Fruit fly (Drosophila melanogaster) whole organism, prepupa: ENCODE results near the gene alpha-Est8.

Experiments used
- CG10631 ChIP-seq: fragments of 200-800 bp; sonication (Bioruptor generic); optimal IDR thresholded peaks from 2 replicates; lab custom pipeline; 2016; ENCODE audit warnings: missing biosample characterization, missing genetic modification characterization
- CG10669 ChIP-seq: fragments of 200-800 bp; sonication (Bioruptor generic); optimal IDR thresholded peaks from 3 replicates; lab custom pipeline; 2018; ENCODE audit warnings: missing biosample characterization, mild to moderate bottlenecking, missing genetic modification characterization, moderate library complexity
- CG11294 ChIP-seq: fragments of 200-800 bp; sonication (Bioruptor generic); IDR thresholded peaks from 2 replicates; pipeline ENCODE4 v1.3.6; 2022; ENCODE audit warnings: missing biosample characterization, missing genetic modification characterization
- CG11762 ChIP-seq: fragments of 200-800 bp; sonication (Bioruptor generic); optimal IDR thresholded peaks from 3 replicates; lab custom pipeline; 2016; ENCODE audit warnings: missing biosample characterization, missing genetic modification characterization; ENCODE audit not compliant: insufficient read depth
- CG11902 ChIP-seq: fragments of 200-800 bp; sonication (Bioruptor generic); optimal IDR thresholded peaks from 3 replicates; lab custom pipeline; 2016; ENCODE audit warnings: missing biosample characterization, missing genetic modification characterization
- CG15336 ChIP-seq: fragments of 200-800 bp; sonication (Bioruptor generic); IDR thresholded peaks from 2 replicates; pipeline ENCODE4 v1.3.6; 2022; ENCODE audit warnings: missing biosample characterization, missing genetic modification characterization
- CG3032 ChIP-seq: fragments of 200-800 bp; optimal IDR thresholded peaks from 2 replicates; lab custom pipeline; 2019; ENCODE audit warnings: missing biosample characterization, mild to moderate bottlenecking, missing genetic modification characterization, moderate library complexity
- CG32006 ChIP-seq: fragments of 200-800 bp; sonication (Bioruptor generic); optimal IDR thresholded peaks from 3 replicates; lab custom pipeline; 2017; ENCODE audit warnings: missing biosample characterization, mild to moderate bottlenecking, missing genetic modification characterization
- CG34406 ChIP-seq: fragments of 200-800 bp; sonication (Bioruptor generic); optimal IDR thresholded peaks from 3 replicates; lab custom pipeline; 2016; ENCODE audit warnings: missing biosample characterization, missing genetic modification characterization
- CG4318 ChIP-seq: fragments of 200-800 bp; sonication (Bioruptor generic); optimal IDR thresholded peaks from 3 replicates; lab custom pipeline; 2017; ENCODE audit warnings: missing biosample characterization, mild to moderate bottlenecking, missing genetic modification characterization
- CG6163 ChIP-seq: fragments of 200-800 bp; sonication (Bioruptor generic); IDR thresholded peaks from 3 replicates; pipeline ENCODE4 v1.3.6; 2022; ENCODE audit warnings: missing biosample characterization, missing genetic modification characterization
- CG6276 ChIP-seq: fragments of 200-800 bp; sonication (Bioruptor generic); optimal IDR thresholded peaks from 2 replicates; lab custom pipeline; 2017; ENCODE audit warnings: missing biosample characterization, mild to moderate bottlenecking, missing genetic modification characterization
- CG6792 ChIP-seq: fragments of 200-800 bp; sonication (Bioruptor generic); optimal IDR thresholded peaks from 3 replicates; lab custom pipeline; 2016; ENCODE audit warnings: missing biosample characterization, missing genetic modification characterization
- CG6808 ChIP-seq: fragments of 200-800 bp; sonication (Bioruptor generic); optimal IDR thresholded peaks from 3 replicates; lab custom pipeline; 2017; ENCODE audit warnings: missing biosample characterization, missing genetic modification characterization, mild to moderate bottlenecking, moderate library complexity, missing genetic modification reagents
- CG7368 ChIP-seq: fragments of 200-800 bp; sonication (Bioruptor generic); optimal IDR thresholded peaks from 3 replicates; lab custom pipeline; 2016; ENCODE audit warnings: missing biosample characterization, missing genetic modification characterization
- CG8119 ChIP-seq: fragments of 200-800 bp; sonication (Bioruptor generic); IDR thresholded peaks from 3 replicates; pipeline ENCODE4 v1.3.6; 2022; ENCODE audit warnings: missing biosample characterization, missing genetic modification characterization
- CG8319 ChIP-seq: fragments of 200-800 bp; sonication (Bioruptor generic); optimal IDR thresholded peaks from 3 replicates; lab custom pipeline; 2016; ENCODE audit warnings: missing biosample characterization, missing genetic modification characterization
- Eip78C ChIP-seq: fragments of 200-800 bp; sonication (Bioruptor generic); peaks from one replicate; lab custom pipeline; 2016; ENCODE audit warnings: missing biosample characterization, missing genetic modification characterization
- Eip93F ChIP-seq: fragments of 200-800 bp; sonication (Bioruptor generic); optimal IDR thresholded peaks from 2 replicates; lab custom pipeline; 2016; ENCODE audit warnings: missing biosample characterization, mild to moderate bottlenecking, missing genetic modification characterization
- Ets21C ChIP-seq: fragments of 200-800 bp; sonication (Bioruptor generic); optimal IDR thresholded peaks from 3 replicates; lab custom pipeline; 2016; ENCODE audit warnings: missing biosample characterization, missing genetic modification characterization
- Ets96B ChIP-seq: fragments of 200-800 bp; optimal IDR thresholded peaks from 2 replicates; lab custom pipeline; 2019; ENCODE audit warnings: missing biosample characterization, mild to moderate bottlenecking, missing genetic modification characterization, moderate library complexity
- Gug ChIP-seq: fragments of 200-800 bp; sonication (Bioruptor generic); IDR thresholded peaks from 2 replicates; pipeline ENCODE4 v1.3.6; 2022; ENCODE audit warnings: missing biosample characterization, missing genetic modification characterization
- Hr38 ChIP-seq: sonication (Bioruptor generic); optimal IDR thresholded peaks from 2 replicates; lab custom pipeline; 2016; ENCODE audit warnings: missing biosample characterization, missing genetic modification characterization
- Hr39 ChIP-seq: fragments of 200-800 bp; sonication (Bioruptor generic); optimal IDR thresholded peaks from 2 replicates; lab custom pipeline; 2016; ENCODE audit warnings: missing biosample characterization, missing genetic modification characterization
- Hr4 ChIP-seq: fragments of 200-800 bp; sonication (Bioruptor generic); optimal IDR thresholded peaks from 3 replicates; lab custom pipeline; 2016; ENCODE audit warnings: missing biosample characterization, missing genetic modification characterization
- Lpt ChIP-seq: fragments of 200-800 bp; sonication (Bioruptor generic); optimal IDR thresholded peaks from 3 replicates; lab custom pipeline; 2016; ENCODE audit warnings: missing biosample characterization, missing genetic modification characterization
- Met ChIP-seq: fragments of 200-800 bp; sonication (Bioruptor generic); optimal IDR thresholded peaks from 3 replicates; lab custom pipeline; 2016; ENCODE audit warnings: missing biosample characterization, missing genetic modification characterization
- OdsH ChIP-seq: fragments of 200-800 bp; sonication (Bioruptor generic); optimal IDR thresholded peaks from 3 replicates; lab custom pipeline; 2016; ENCODE audit warnings: missing biosample characterization, missing genetic modification characterization
- Smox ChIP-seq: fragments of 200-800 bp; sonication (Bioruptor generic); optimal IDR thresholded peaks from 3 replicates; lab custom pipeline; 2016; ENCODE audit warnings: missing biosample characterization, missing genetic modification characterization
- Sox102F ChIP-seq: fragments of 200-800 bp; sonication (Bioruptor generic); optimal IDR thresholded peaks from 2 replicates; lab custom pipeline; 2016; ENCODE audit warnings: missing biosample characterization, mild to moderate bottlenecking, missing genetic modification characterization
- Sox14 ChIP-seq: fragments of 200-800 bp; sonication (Bioruptor generic); optimal IDR thresholded peaks from 3 replicates; lab custom pipeline; 2016; ENCODE audit warnings: missing biosample characterization, missing genetic modification characterization
- Sox15 ChIP-seq: fragments of 200-800 bp; sonication (Bioruptor generic); optimal IDR thresholded peaks from 3 replicates; lab custom pipeline; 2016; ENCODE audit warnings: missing biosample characterization, missing genetic modification characterization
- acj6 ChIP-seq: fragments of 200-800 bp; sonication (Bioruptor generic); optimal IDR thresholded peaks from 3 replicates; lab custom pipeline; 2016; ENCODE audit warnings: missing biosample characterization, missing genetic modification characterization
- cyc ChIP-seq: fragments of 200-800 bp; sonication (Bioruptor generic); optimal IDR thresholded peaks from 3 replicates; lab custom pipeline; 2016; ENCODE audit warnings: missing biosample characterization, missing genetic modification characterization
- dac ChIP-seq: fragments of 200-800 bp; sonication (Bioruptor generic); optimal IDR thresholded peaks from 2 replicates; lab custom pipeline; 2017; ENCODE audit warnings: missing biosample characterization, mild to moderate bottlenecking, missing genetic modification characterization
- dsx ChIP-seq: fragments of 200-800 bp; optimal IDR thresholded peaks from 3 replicates; lab custom pipeline; 2019; ENCODE audit warnings: missing biosample characterization, mild to moderate bottlenecking, missing genetic modification characterization, moderate library complexity; ENCODE audit not compliant: poor library complexity, severe bottlenecking
- eg ChIP-seq: fragments of 200-800 bp; sonication (Bioruptor generic); IDR thresholded peaks from 3 replicates; pipeline ENCODE4 v1.3.6; 2022; ENCODE audit warnings: missing biosample characterization, missing genetic modification characterization
- esn ChIP-seq: fragments of 200-800 bp; sonication (Bioruptor generic); optimal IDR thresholded peaks from 2 replicates; lab custom pipeline; 2016; ENCODE audit warnings: missing biosample characterization, mild to moderate bottlenecking, missing genetic modification characterization, moderate library complexity
- fd59A ChIP-seq: fragments of 200-800 bp; sonication (Bioruptor generic); optimal IDR thresholded peaks from 2 replicates; lab custom pipeline; 2017; ENCODE audit warnings: missing biosample characterization, mild to moderate bottlenecking, missing genetic modification characterization, missing genetic modification reagents
- fd85E ChIP-seq: fragments of 200-800 bp; sonication (Bioruptor generic); optimal IDR thresholded peaks from 3 replicates; lab custom pipeline; 2016; ENCODE audit warnings: missing biosample characterization, missing genetic modification characterization
- fkh ChIP-seq: fragments of 200-800 bp; sonication (Bioruptor generic); optimal IDR thresholded peaks from 3 replicates; lab custom pipeline; 2017; ENCODE audit warnings: missing biosample characterization, mild to moderate bottlenecking, missing genetic modification characterization, moderate library complexity
- lz ChIP-seq: fragments of 200-800 bp; sonication (Bioruptor generic); optimal IDR thresholded peaks from 3 replicates; lab custom pipeline; 2016; ENCODE audit warnings: missing biosample characterization, missing genetic modification characterization
- net ChIP-seq: fragments of 200-800 bp; sonication (Bioruptor generic); optimal IDR thresholded peaks from 3 replicates; lab custom pipeline; 2016; ENCODE audit warnings: missing biosample characterization, missing genetic modification characterization
- pdm3 ChIP-seq: fragments of 200-800 bp; sonication (Bioruptor generic); optimal IDR thresholded peaks from 3 replicates; lab custom pipeline; 2016; ENCODE audit warnings: missing biosample characterization, missing genetic modification characterization
- salr ChIP-seq, 2 experiments: fragments of 200-800 bp; sonication (Bioruptor generic); optimal IDR thresholded peaks; 3 replicates each; lab custom pipeline; 2016 to 2018; ENCODE audit warnings: missing biosample characterization in 2 of 2, missing genetic modification characterization in 2 of 2, mild to moderate bottlenecking in 1 of 2
- svp ChIP-seq: fragments of 200-800 bp; sonication (Bioruptor generic); peaks from one replicate; lab custom pipeline; 2016; ENCODE audit warnings: missing biosample characterization, missing genetic modification characterization
- topi ChIP-seq: fragments of 200-800 bp; sonication (Bioruptor generic); optimal IDR thresholded peaks from 3 replicates; lab custom pipeline; 2016; ENCODE audit warnings: missing biosample characterization, missing genetic modification characterization
- vri ChIP-seq: fragments of 200-800 bp; sonication (Bioruptor generic); optimal IDR thresholded peaks from 3 replicates; lab custom pipeline; 2016; ENCODE audit warnings: missing biosample characterization, mild to moderate bottlenecking, missing genetic modification characterization

alpha-Est8 gene

DNA sequence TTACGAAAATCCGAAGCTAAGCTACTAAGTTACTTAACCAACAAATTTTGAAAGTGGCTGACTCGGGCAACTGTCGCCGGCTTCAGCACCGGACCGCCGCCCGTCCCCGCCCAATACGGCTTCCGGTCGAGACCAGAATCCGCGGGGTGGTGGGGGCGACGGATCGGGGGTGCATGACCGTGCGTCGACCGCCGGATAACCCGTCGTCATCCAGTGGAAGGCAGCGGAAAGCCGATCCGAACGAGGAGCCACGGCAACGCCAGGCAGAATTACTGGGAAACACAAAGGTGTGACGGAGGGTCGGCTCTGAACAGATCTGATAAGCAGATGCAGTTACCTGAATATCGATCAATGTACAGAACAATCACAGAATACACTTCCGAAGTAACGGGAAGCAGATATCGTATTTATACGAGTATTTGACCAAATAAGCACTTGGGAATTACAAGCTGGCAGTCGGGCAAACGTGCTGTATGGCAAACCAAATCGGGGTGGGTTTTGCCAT, 40.8 kb downstream of the alpha-Est8 start (continued):
- TF ChIP-seq salr (GFP tag; optimal IDR thresholded peaks at IDR 0.05; lab: Kevin White, UChicago) (peak in 1 of 2 experiments; percentile 65), Hr4 (GFP tag; lab: Kevin White, UChicago) (peak; percentile 14), svp (GFP tag; lab: Kevin White, UChicago) (peak; percentile 96), CG11902 (no peak), Eip93F (GFP tag; lab: Kevin White, UChicago) (peak; percentile 46), Lpt (GFP tag; lab: Kevin White, UChicago) (peak; percentile 61), CG32006 (peak; percentile 13), CG7368 (GFP tag; lab: Kevin White, UChicago) (peak; percentile 49), Hr38 (GFP tag; lab: Kevin White, UChicago) (no peak)

- TF ChIP-seq Sox15 (GFP tag; lab: Kevin White, UChicago) (peak; percentile 95), CG11762 (GFP tag; lab: Kevin White, UChicago) (peak; percentile 96), vri (GFP tag; lab: Kevin White, UChicago) (peak; percentile 91), Gug (peak; percentile 98), dsx (peak; percentile 98), fkh (GFP tag; lab: Kevin White, UChicago) (peak; percentile 80), CG6276 (peak; percentile 95), cyc (GFP tag; lab: Kevin White, UChicago) (peak; percentile 97), Met (GFP tag; lab: Kevin White, UChicago) (peak; percentile 97), CG6163 (GFP tag; lab: Robert Waterston, UW) (peak; percentile 99), fd85E (GFP tag; lab: Kevin White, UChicago) (peak; percentile 88), Eip93F (GFP tag; lab: Kevin White, UChicago) (peak; percentile 75), lz (GFP tag; lab: Kevin White, UChicago) (peak; percentile 98), OdsH (GFP tag; lab: Kevin White, UChicago) (peak; percentile 97), CG34406 (GFP tag; lab: Kevin White, UChicago) (peak; percentile 98), Hr38 (GFP tag; lab: Kevin White, UChicago) (peak; percentile 59), CG7368 (GFP tag; lab: Kevin White, UChicago) (peak; percentile 95), net (GFP tag; lab: Kevin White, UChicago) (peak; percentile 95), Eip78C (GFP tag; lab: Kevin White, UChicago) (peak; percentile 99), eg (GFP tag; lab: Robert Waterston, UW) (peak; percentile 99), salr (GFP tag; optimal IDR thresholded peaks at IDR 0.05; lab: Kevin White, UChicago) (peak; percentile 95 to 97), Ets96B (tag; lab: Kevin White, UChicago) (peak; percentile 99), CG10669 (GFP tag; lab: Kevin White, UChicago) (peak; percentile 98), CG3032 (tag; lab: Kevin White, UChicago) (peak; percentile 99), CG32006 (peak; percentile 96), Hr4 (GFP tag; lab: Kevin White, UChicago) (peak; percentile 96), acj6 (peak; percentile 97), CG11294 (GFP tag; lab: Robert Waterston, UW) (peak; percentile 97), CG4318 (GFP tag; lab: Kevin White, UChicago) (peak; percentile 91), CG6792 (peak; percentile 96), CG6808 (peak; percentile 93), dac (GFP tag; lab: Kevin White, UChicago) (peak; percentile 81), CG15336 (GFP tag; lab: Robert Waterston, UW) (peak; percentile 98), Sox14 (peak; percentile 99), esn (GFP tag; lab: Kevin White, UChicago) (peak; percentile 98), CG8119 (GFP tag; lab: Robert Waterston, UW) (peak; percentile 99), Smox (GFP tag; lab: Kevin White, UChicago) (peak; percentile 97), CG10631 (GFP tag; lab: Kevin White, UChicago) (peak; percentile 97), CG8319 (peak; percentile 96), Hr39 (peak; percentile 96), fd59A (GFP tag; lab: Kevin White, UChicago) (peak; percentile 94), Ets21C (GFP tag; lab: Kevin White, UChicago) (peak; percentile 94), pdm3 (GFP tag; lab: Kevin White, UChicago) (peak; percentile 97), Sox102F (GFP tag; lab: Kevin White, UChicago) (peak; percentile 94), topi (GFP tag; lab: Kevin White, UChicago) (peak; percentile 98)
Measured at dm6 chr3R:7473767-7474254, 41.7 kb downstream of the alpha-Est8 start, which contains the start of gene CG1142. CG1142 (minus strand) TSS chr3R:7473781.
